Fruit fly (Drosophila melanogaster) whole organism, embryonic: ENCODE data around the gene CG2574.

ENCODE experiments used
- Bgb ChIP-seq: fragments of 200-800 bp; sonication (Bioruptor generic); IDR thresholded peaks from 2 replicates; pipeline ENCODE4 v1.3.6; 2022; ENCODE audit warnings: missing biosample characterization, missing genetic modification characterization; ENCODE audit not compliant: partially characterized antibody
- CG11085 ChIP-seq: fragments of 200-800 bp; sonication (Bioruptor generic); IDR thresholded peaks from 2 replicates; pipeline ENCODE4 v1.3.6; 2022; ENCODE audit warnings: missing biosample characterization, missing genetic modification characterization
- CG11093 ChIP-seq: fragments of 200-800 bp; sonication (Bioruptor generic); IDR thresholded peaks from 3 replicates; pipeline ENCODE4 v1.3.6; 2022; ENCODE audit warnings: missing biosample characterization, missing genetic modification characterization
- CG12659 ChIP-seq: fragments of 200-800 bp; sonication (Bioruptor generic); optimal IDR thresholded peaks from 3 replicates; lab custom pipeline; 2017; ENCODE audit warnings: mild to moderate bottlenecking, missing biosample characterization, missing genetic modification reagents, missing genetic modification characterization
- CG13624 ChIP-seq: fragments of 200-800 bp; sonication (Bioruptor generic); optimal IDR thresholded peaks from 2 replicates; lab custom pipeline; 2016; ENCODE audit warnings: missing biosample characterization, missing genetic modification characterization
- CG14965 ChIP-seq: fragments of 200-800 bp; sonication (Bioruptor generic); optimal IDR thresholded peaks from 2 replicates; lab custom pipeline; 2016; ENCODE audit warnings: missing biosample characterization, missing genetic modification characterization, borderline replicate concordance
- CG15269 ChIP-seq: fragments of 200-800 bp; sonication (Bioruptor generic); optimal IDR thresholded peaks from 2 replicates; lab custom pipeline; 2018; ENCODE audit warnings: missing biosample characterization, mild to moderate bottlenecking, missing genetic modification characterization, moderate library complexity
- CG17186 ChIP-seq: fragments of 200-800 bp; sonication (Bioruptor generic); optimal IDR thresholded peaks from 3 replicates; lab custom pipeline; 2017; ENCODE audit warnings: missing biosample characterization, missing genetic modification reagents, missing genetic modification characterization
- CG17385 ChIP-seq: fragments of 200-800 bp; sonication (Bioruptor generic); optimal IDR thresholded peaks from 3 replicates; lab custom pipeline; 2018; ENCODE audit warnings: missing biosample characterization, mild to moderate bottlenecking, missing genetic modification characterization
- CG2120 ChIP-seq: fragments of 200-800 bp; sonication (Bioruptor generic); optimal IDR thresholded peaks from 3 replicates; lab custom pipeline; 2016; ENCODE audit warnings: missing biosample characterization, missing genetic modification characterization
- CG32772 ChIP-seq: fragments of 200-800 bp; sonication (Bioruptor generic); IDR thresholded peaks from 2 replicates; pipeline ENCODE4 v1.3.6; 2022; ENCODE audit warnings: missing biosample characterization, missing genetic modification characterization
- CG33557 ChIP-seq: fragments of 200-800 bp; sonication (Bioruptor generic); optimal IDR thresholded peaks from 2 replicates; lab custom pipeline; 2019; ENCODE audit warnings: missing biosample characterization, mild to moderate bottlenecking, missing genetic modification characterization, moderate library complexity
- CG42726 ChIP-seq: fragments of 200-800 bp; sonication (Bioruptor generic); IDR thresholded peaks from 2 replicates; pipeline ENCODE4 v1.3.6; 2022; ENCODE audit warnings: missing biosample characterization, missing genetic modification characterization; ENCODE audit not compliant: partially characterized antibody
- CG4424 ChIP-seq: fragments of 200-800 bp; sonication (Bioruptor generic); optimal IDR thresholded peaks from 3 replicates; lab custom pipeline; 2016; ENCODE audit warnings: missing biosample characterization, missing genetic modification characterization
- CG4730 ChIP-seq: fragments of 200-800 bp; sonication (Bioruptor generic); IDR thresholded peaks from 2 replicates; pipeline ENCODE4 v1.3.6; 2022; ENCODE audit warnings: missing biosample characterization, missing genetic modification characterization
- CG7357 ChIP-seq: fragments of 200-800 bp; sonication (Bioruptor generic); IDR thresholded peaks from 3 replicates; pipeline ENCODE4 v1.3.6; 2022; ENCODE audit warnings: missing biosample characterization, missing genetic modification characterization
- CG7372 ChIP-seq: fragments of 200-800 bp; sonication (Bioruptor generic); IDR thresholded peaks from 2 replicates; pipeline ENCODE4 v1.3.6; 2022; ENCODE audit warnings: missing biosample characterization, missing genetic modification characterization
- CG7786 ChIP-seq: fragments of 200-800 bp; sonication (Bioruptor generic); optimal IDR thresholded peaks from 2 replicates; lab custom pipeline; 2016; ENCODE audit warnings: missing biosample characterization, missing genetic modification characterization
- CG9817 ChIP-seq: fragments of 200-800 bp; sonication (Bioruptor generic); optimal IDR thresholded peaks from 2 replicates; lab custom pipeline; 2018; ENCODE audit warnings: missing biosample characterization, mild to moderate bottlenecking, missing genetic modification characterization, moderate library complexity
- Dll ChIP-seq: fragments of 200-800 bp; sonication (Bioruptor generic); IDR thresholded peaks from 4 replicates; pipeline ENCODE4 v1.3.6; 2022; ENCODE audit warnings: missing biosample characterization, missing genetic modification characterization; ENCODE audit not compliant: partially characterized antibody
- ERR ChIP-seq: fragments of 200-800 bp; sonication (Bioruptor generic); optimal IDR thresholded peaks from 2 replicates; lab custom pipeline; 2016; ENCODE audit warnings: missing biosample characterization, missing genetic modification characterization
- Ets65A ChIP-seq: fragments of 200-800 bp; sonication (Bioruptor generic); peaks from one replicate; lab custom pipeline; 2016; ENCODE audit warnings: missing biosample characterization, missing genetic modification characterization
- Hey ChIP-seq: fragments of 200-800 bp; sonication (Bioruptor generic); optimal IDR thresholded peaks from 3 replicates; lab custom pipeline; 2018; ENCODE audit warnings: missing biosample characterization, mild to moderate bottlenecking, missing genetic modification characterization
- Lpt ChIP-seq: fragments of >200 bp; optimal IDR thresholded peaks from 2 replicates; lab custom pipeline; 2018; ENCODE audit warnings: missing biosample characterization, missing genetic modification characterization
- MBD-R2 ChIP-seq: fragments of 200-800 bp; sonication (Bioruptor generic); IDR thresholded peaks from 2 replicates; pipeline ENCODE4 v1.3.6; 2022; ENCODE audit warnings: missing biosample characterization, missing genetic modification characterization
- Mrtf ChIP-seq: fragments of 200-800 bp; sonication (Bioruptor generic); IDR thresholded peaks from 3 replicates; pipeline ENCODE4 v1.3.6; 2022; ENCODE audit warnings: missing biosample characterization, missing genetic modification characterization
- NFAT ChIP-seq: fragments of 200-800 bp; sonication (Bioruptor generic); IDR thresholded peaks from 2 replicates; pipeline ENCODE4 v1.3.6; 2022; ENCODE audit warnings: missing biosample characterization, missing genetic modification characterization
- Nf-YB ChIP-seq: fragments of 200-800 bp; sonication (Bioruptor generic); optimal IDR thresholded peaks from 3 replicates; lab custom pipeline; 2019; ENCODE audit warnings: missing biosample characterization, mild to moderate bottlenecking, missing genetic modification characterization, moderate library complexity
- Oli ChIP-seq: fragments of 200-800 bp; sonication (Bioruptor generic); optimal IDR thresholded peaks from 2 replicates; lab custom pipeline; 2018; ENCODE audit warnings: missing biosample characterization, mild to moderate bottlenecking, missing genetic modification characterization, moderate library complexity
- Ravus ChIP-seq: fragments of 200-800 bp; sonication (Bioruptor generic); IDR thresholded peaks from 2 replicates; pipeline ENCODE4 v1.3.6; 2022; ENCODE audit warnings: missing biosample characterization, missing genetic modification characterization
- Spps ChIP-seq: fragments of 200-800 bp; sonication (Bioruptor generic); optimal IDR thresholded peaks from 2 replicates; lab custom pipeline; 2018; ENCODE audit warnings: missing biosample characterization, mild to moderate bottlenecking, missing genetic modification characterization
- Tbp ChIP-seq: fragments of >200 bp; optimal IDR thresholded peaks from 2 replicates; lab custom pipeline; 2018; ENCODE audit warnings: missing biosample characterization, missing genetic modification characterization
- ase ChIP-seq: fragments of 200-800 bp; sonication (Bioruptor generic); IDR thresholded peaks from 3 replicates; pipeline ENCODE4 v1.3.6; 2022; ENCODE audit warnings: missing biosample characterization, missing genetic modification characterization
- bigmax ChIP-seq: fragments of 200-800 bp; sonication (Bioruptor generic); optimal IDR thresholded peaks from 2 replicates; lab custom pipeline; 2018; ENCODE audit warnings: missing biosample characterization, mild to moderate bottlenecking, missing genetic modification characterization
- bsh ChIP-seq, 2 experiments: fragments of 200-800 bp; sonication (Bioruptor generic); optimal IDR thresholded peaks; 2 replicates each; lab custom pipeline; 2017 to 2018; ENCODE audit warnings: mild to moderate bottlenecking in 2 of 2, missing biosample characterization in 2 of 2, missing genetic modification characterization in 2 of 2, moderate library complexity in 1 of 2
- btn ChIP-seq: fragments of 200-800 bp; sonication (Bioruptor generic); optimal IDR thresholded peaks from 2 replicates; lab custom pipeline; 2016; ENCODE audit warnings: missing biosample characterization, missing genetic modification characterization
- cad ChIP-seq: fragments of >200 bp; optimal IDR thresholded peaks from 2 replicates; lab custom pipeline; 2017; ENCODE audit warnings: missing biosample characterization, missing genetic modification characterization
- chif ChIP-seq, 2 experiments: fragments of 200-800 bp; sonication (Bioruptor generic); optimal IDR thresholded peaks; 3 replicates each; lab custom pipeline; 2016; ENCODE audit warnings: missing biosample characterization in 2 of 2, missing genetic modification characterization in 2 of 2
- chm ChIP-seq: fragments of 200-800 bp; sonication (Bioruptor generic); IDR thresholded peaks from 2 replicates; pipeline ENCODE4 v1.3.6; 2022; ENCODE audit warnings: missing biosample characterization, missing genetic modification characterization
- dmrt11E ChIP-seq: fragments of 200-800 bp; sonication (Bioruptor generic); optimal IDR thresholded peaks from 3 replicates; lab custom pipeline; 2018; ENCODE audit warnings: missing biosample characterization, mild to moderate bottlenecking, missing genetic modification characterization, moderate library complexity
- dysf ChIP-seq: fragments of 200-800 bp; sonication (Bioruptor generic); IDR thresholded peaks from 3 replicates; pipeline ENCODE4 v1.3.6; 2022; ENCODE audit warnings: missing biosample characterization, missing genetic modification characterization
- fd102C ChIP-seq: fragments of 200-800 bp; sonication (Bioruptor generic); optimal IDR thresholded peaks from 2 replicates; lab custom pipeline; 2018; ENCODE audit warnings: missing biosample characterization, mild to moderate bottlenecking, missing genetic modification characterization, moderate library complexity
- fd96Cb ChIP-seq: fragments of 200-800 bp; sonication (Bioruptor generic); optimal IDR thresholded peaks from 2 replicates; lab custom pipeline; 2018; ENCODE audit warnings: missing biosample characterization, mild to moderate bottlenecking, missing genetic modification characterization, moderate library complexity
- gce ChIP-seq: fragments of 200-800 bp; sonication (Bioruptor generic); IDR thresholded peaks from 3 replicates; pipeline ENCODE4 v1.3.6; 2022; ENCODE audit warnings: missing biosample characterization, missing genetic modification characterization
- grau ChIP-seq: fragments of 200-800 bp; optimal IDR thresholded peaks from 3 replicates; lab custom pipeline; 2019; ENCODE audit warnings: missing biosample characterization, mild to moderate bottlenecking, missing genetic modification characterization, moderate library complexity
- lab ChIP-seq: fragments of 200-800 bp; sonication (Bioruptor generic); optimal IDR thresholded peaks from 3 replicates; lab custom pipeline; 2017; ENCODE audit warnings: missing biosample characterization, missing genetic modification characterization, mild to moderate bottlenecking, moderate library complexity, missing genetic modification reagents
- nom ChIP-seq: fragments of 200-800 bp; sonication (Bioruptor generic); optimal IDR thresholded peaks from 2 replicates; lab custom pipeline; 2017; ENCODE audit warnings: missing biosample characterization, missing genetic modification characterization, mild to moderate bottlenecking, moderate library complexity, missing genetic modification reagents
- peb ChIP-seq: fragments of 200-800 bp; sonication (Bioruptor generic); IDR thresholded peaks from 2 replicates; pipeline ENCODE4 v1.3.6; 2022; ENCODE audit warnings: missing biosample characterization, missing genetic modification characterization
- ranshi ChIP-seq: fragments of 200-800 bp; sonication (Bioruptor generic); IDR thresholded peaks from 2 replicates; pipeline ENCODE4 v1.3.6; 2022; ENCODE audit warnings: missing biosample characterization, missing genetic modification characterization
- salm ChIP-seq: fragments of 200-800 bp; sonication (Bioruptor generic); optimal IDR thresholded peaks from 2 replicates; lab custom pipeline; 2018; ENCODE audit warnings: missing biosample characterization, mild to moderate bottlenecking, missing genetic modification characterization
- shn ChIP-seq: fragments of 200-800 bp; sonication (Bioruptor generic); optimal IDR thresholded peaks from 3 replicates; lab custom pipeline; 2016; ENCODE audit warnings: missing biosample characterization, missing genetic modification characterization
- vvl ChIP-seq: fragments of 200-800 bp; sonication (Bioruptor generic); IDR thresholded peaks from 2 replicates; pipeline ENCODE4 v1.3.6; 2022; ENCODE audit warnings: missing biosample characterization, missing genetic modification characterization
- wdn ChIP-seq: fragments of 200-800 bp; sonication (Bioruptor generic); IDR thresholded peaks from 2 replicates; pipeline ENCODE4 v1.3.6; 2022; ENCODE audit warnings: missing biosample characterization, missing genetic modification characterization

Gene CG2574

dm6 chrX:12447874-12448273 is 39.2 kb downstream of the CG2574 start (continued):
- TF ChIP-seq MBD-R2 (GFP tag; lab: Robert Waterston, UW) (no peak), wdn (GFP tag; lab: Robert Waterston, UW) (no peak), bsh (GFP tag; optimal IDR thresholded peaks at IDR 0.05; lab: Kevin White, UChicago) (no peak), CG42726 (GFP tag; lab: Robert Waterston, UW) (no peak), btn (GFP tag; lab: Kevin White, UChicago) (no peak), CG11093 (GFP tag; lab: Robert Waterston, UW) (no peak), chif (GFP tag; optimal IDR thresholded peaks at IDR 0.05; lab: Kevin White, UChicago) (no peak), CG12659 (GFP tag; lab: Kevin White, UChicago) (no peak), CG15269 (tag; lab: Kevin White, UChicago) (peak; percentile 14), Dll (no peak), CG9817 (tag; lab: Kevin White, UChicago) (no peak), Ravus (no peak), nom (no peak), Oli (tag; lab: Kevin White, UChicago) (peak; percentile 25), lab (no peak), CG11085 (GFP tag; lab: Robert Waterston, UW) (no peak), CG14965 (GFP tag; lab: Kevin White, UChicago) (no peak), CG2120 (peak; percentile 4), Bgb (GFP tag; lab: Robert Waterston, UW) (no peak), CG17385 (GFP tag; lab: Kevin White, UChicago) (no peak), peb (GFP tag; lab: Robert Waterston, UW) (no peak), CG4730 (GFP tag; lab: Robert Waterston, UW) (no peak), CG7357 (GFP tag; lab: Robert Waterston, UW) (no peak), CG32772 (GFP tag; lab: Robert Waterston, UW) (no peak), NFAT (no peak), vvl (GFP tag; lab: Robert Waterston, UW) (no peak), CG7372 (GFP tag; lab: Robert Waterston, UW) (no peak), CG33557 (GFP tag; lab: Kevin White, UChicago) (no peak), bigmax (GFP tag; lab: Kevin White, UChicago) (no peak), Tbp (GFP tag; lab: Kevin White, UChicago) (no peak), ERR (no peak), Nf-YB (GFP tag; lab: Kevin White, UChicago) (no peak), salm (tag; lab: Kevin White, UChicago) (no peak), CG7786 (no peak), CG13624 (GFP tag; lab: Kevin White, UChicago) (no peak), cad (GFP tag; lab: Kevin White, UChicago) (no peak), CG4424 (GFP tag; lab: Kevin White, UChicago) (peak; percentile 7), grau (tag; lab: Kevin White, UChicago) (peak; percentile 31), Lpt (GFP tag; lab: Kevin White, UChicago) (no peak), CG17186 (GFP tag; lab: Kevin White, UChicago) (no peak), ase (GFP tag; lab: Robert Waterston, UW) (no peak), Spps (tag; lab: Kevin White, UChicago) (no peak), dysf (no peak), Hey (no peak), chm (no peak), ranshi (GFP tag; lab: Robert Waterston, UW) (no peak), fd96Cb (tag; lab: Kevin White, UChicago) (peak; percentile 15), fd102C (GFP tag; lab: Kevin White, UChicago) (no peak), Mrtf (GFP tag; lab: Robert Waterston, UW) (no peak), dmrt11E (tag; lab: Kevin White, UChicago) (no peak), shn (no peak), gce (GFP tag; lab: Robert Waterston, UW) (no peak), Ets65A (peak; percentile 42)
